Worm (Caenorhabditis elegans) whole organism, early embryonic: ENCODE measurements around the gene srx-125.

Experiments
- B0310.2 ChIP-seq: sonication (generic microtip); optimal IDR thresholded peaks from 2 replicates; lab custom pipeline; 2016; ENCODE audit warnings: mild to moderate bottlenecking, missing genetic modification characterization, missing compliant biosample characterization
- F13C5.2 ChIP-seq: sonication (generic microtip); optimal IDR thresholded peaks from 2 replicates; lab custom pipeline; 2017; ENCODE audit warnings: mild to moderate bottlenecking, missing genetic modification characterization, inconsistent platforms, missing compliant biosample characterization
- aly-1 ChIP-seq: sonication (generic microtip); optimal IDR thresholded peaks from 2 replicates; lab custom pipeline; 2016; ENCODE audit warnings: missing genetic modification characterization, missing compliant biosample characterization
- ama-1 ChIP-seq: fragments of 150-350 bp; optimal IDR thresholded peaks from 2 replicates; lab custom pipeline; 2014
- ceh-13 ChIP-seq: fragments of 200-800 bp; sonication (Bioruptor generic); optimal IDR thresholded peaks from 2 replicates; lab custom pipeline; 2018; ENCODE audit warnings: mild to moderate bottlenecking, missing genetic modification characterization, missing compliant biosample characterization
- ceh-36 ChIP-seq: sonication (generic microtip); optimal IDR thresholded peaks from 2 replicates; lab custom pipeline; 2016; ENCODE audit warnings: missing genetic modification characterization, inconsistent platforms, missing compliant biosample characterization
- ets-7 ChIP-seq: sonication (generic microtip); optimal IDR thresholded peaks from 2 replicates; lab custom pipeline; 2016; ENCODE audit warnings: missing genotype, missing genetic modification characterization, missing compliant biosample characterization
- flt-1 ChIP-seq: fragments of 200-800 bp; sonication (Bioruptor generic); IDR thresholded peaks from 2 replicates; pipeline ENCODE4 v1.3.6; 2022; ENCODE audit warnings: missing genetic modification characterization, missing compliant biosample characterization
- hmbx-1 ChIP-seq: sonication (generic microtip); optimal IDR thresholded peaks from 2 replicates; lab custom pipeline; 2016; ENCODE audit warnings: mild to moderate bottlenecking, missing genetic modification characterization, missing compliant biosample characterization
- hmg-4 ChIP-seq: fragments of 200-800 bp; sonication (Bioruptor generic); optimal IDR thresholded peaks from 2 replicates; lab custom pipeline; 2018; ENCODE audit warnings: mild to moderate bottlenecking, missing genetic modification characterization, missing compliant biosample characterization
- hnd-1 ChIP-seq: sonication (generic microtip); optimal IDR thresholded peaks from 2 replicates; lab custom pipeline; 2016; ENCODE audit warnings: missing genetic modification characterization, missing compliant biosample characterization
- pes-1 ChIP-seq: fragments of 200-800 bp; sonication (Bioruptor generic); IDR thresholded peaks from 2 replicates; pipeline ENCODE4 v1.3.6; 2022; ENCODE audit warnings: missing genetic modification reagents, missing genetic modification characterization, missing compliant biosample characterization
- scrt-1 ChIP-seq: fragments of 200-800 bp; sonication (Bioruptor generic); IDR thresholded peaks from 2 replicates; pipeline ENCODE4 v1.3.6; 2022; ENCODE audit warnings: missing genetic modification characterization, missing compliant biosample characterization
- sea-1 ChIP-seq: fragments of 200-800 bp; sonication (Bioruptor generic); conservative IDR thresholded peaks from 2 replicates; pipeline ENCODE4 v1.3.6; 2022; ENCODE audit warnings: missing genetic modification characterization, missing compliant biosample characterization
- tbx-11 ChIP-seq: fragments of 200-800 bp; sonication (Bioruptor generic); IDR thresholded peaks from 2 replicates; pipeline ENCODE4 v1.3.6; 2022; ENCODE audit warnings: missing genetic modification characterization, missing compliant biosample characterization
- tbx-37 ChIP-seq: fragments of 200-800 bp; sonication (Bioruptor generic); conservative IDR thresholded peaks from 2 replicates; pipeline ENCODE4 v1.3.6; 2022; ENCODE audit warnings: missing genetic modification reagents, missing genetic modification characterization, missing compliant biosample characterization
- tra-4 ChIP-seq: sonication (generic microtip); optimal IDR thresholded peaks from 2 replicates; lab custom pipeline; 2017; ENCODE audit warnings: missing genetic modification characterization, missing compliant biosample characterization

The srx-125 gene

ce11 chrV:13401669-13402068 lies 34.5 kb downstream of the srx-125 start:
- TF ChIP-seq B0310.2 (tag; lab: Kevin White, UChicago) = no peak
- TF ChIP-seq scrt-1 (GFP tag; lab: Robert Waterston, UW) = no peak
- TF ChIP-seq flt-1 (GFP tag; lab: Robert Waterston, UW) = no peak
- no peak for TF ChIP-seq tra-4 (tag; lab: Kevin White, UChicago)
- TF ChIP-seq pes-1 (GFP tag; lab: Robert Waterston, UW) = no peak
- TF ChIP-seq hmg-4 = no peak
- TF ChIP-seq tbx-11 = no peak
- TF ChIP-seq aly-1 (tag; lab: Kevin White, UChicago) = no peak
- TF ChIP-seq hnd-1 (tag; lab: Kevin White, UChicago) = no peak
- TF ChIP-seq tbx-37 (GFP tag; lab: Robert Waterston, UW) = no peak
- no peak for TF ChIP-seq hmbx-1 (tag; lab: Kevin White, UChicago)
- TF ChIP-seq ceh-36 (tag; lab: Kevin White, UChicago) = no peak
- TF ChIP-seq ets-7 (tag; lab: Kevin White, UChicago) = no peak
- TF ChIP-seq ama-1 (lab: Kevin White, UChicago) = no peak
- no peak for TF ChIP-seq sea-1 (GFP tag; lab: Robert Waterston, UW)
- TF ChIP-seq ceh-13 = no peak

- TF ChIP-seq hnd-1 (tag; lab: Kevin White, UChicago) (no peak), B0310.2 (tag; lab: Kevin White, UChicago) (no peak), hmbx-1 (tag; lab: Kevin White, UChicago) (no peak), F13C5.2 (tag; lab: Kevin White, UChicago) (no peak), ets-7 (tag; lab: Kevin White, UChicago) (no peak), hmg-4 (no peak), ama-1 (lab: Kevin White, UChicago) (no peak)
These were observed 35.4 kb downstream of the srx-125 start for ce11 chrV:13402524-13402923.

- no peak for TF ChIP-seq ama-1 (lab: Kevin White, UChicago)
- TF ChIP-seq ceh-13 = no peak
- no peak for TF ChIP-seq flt-1 (GFP tag; lab: Robert Waterston, UW)
- TF ChIP-seq B0310.2 (tag; lab: Kevin White, UChicago) = no peak
- no peak for TF ChIP-seq tra-4 (tag; lab: Kevin White, UChicago)
- TF ChIP-seq hmg-4 = no peak
- TF ChIP-seq tbx-37 (GFP tag; lab: Robert Waterston, UW) = no peak
- no peak for TF ChIP-seq hmbx-1 (tag; lab: Kevin White, UChicago)
- no peak for TF ChIP-seq scrt-1 (GFP tag; lab: Robert Waterston, UW)
- TF ChIP-seq hnd-1 (tag; lab: Kevin White, UChicago) = no peak
- TF ChIP-seq tbx-11 = no peak
- TF ChIP-seq ceh-36 (tag; lab: Kevin White, UChicago) = no peak
- no peak for TF ChIP-seq F13C5.2 (tag; lab: Kevin White, UChicago)
- no peak for TF ChIP-seq aly-1 (tag; lab: Kevin White, UChicago)
- no peak for TF ChIP-seq sea-1 (GFP tag; lab: Robert Waterston, UW)
- no peak for TF ChIP-seq ets-7 (tag; lab: Kevin White, UChicago)
- no peak for TF ChIP-seq pes-1 (GFP tag; lab: Robert Waterston, UW)
These were observed 38.9 kb downstream of the srx-125 start, which contains the start of gene cutl-1 for ce11 chrV:13406032-13406431. TSS of gene cutl-1 (minus strand) at chrV:13406114.

ce11 chrV:13406511-13406910 lies 39.4 kb downstream of the srx-125 start, which contains the start of gene F53F1.2:
TSS of gene F53F1.2 (plus strand) at chrV:13406816.
- TF ChIP-seq hmg-4 = no peak
- TF ChIP-seq flt-1 (GFP tag; lab: Robert Waterston, UW) = no peak
- no peak for TF ChIP-seq sea-1 (GFP tag; lab: Robert Waterston, UW)
- no peak for TF ChIP-seq B0310.2 (tag; lab: Kevin White, UChicago)
- no peak for TF ChIP-seq hnd-1 (tag; lab: Kevin White, UChicago)
- no peak for TF ChIP-seq tbx-37 (GFP tag; lab: Robert Waterston, UW)
- no peak for TF ChIP-seq hmbx-1 (tag; lab: Kevin White, UChicago)
- TF ChIP-seq ceh-13 = no peak
- TF ChIP-seq tra-4 (tag; lab: Kevin White, UChicago) = no peak
- no peak for TF ChIP-seq ets-7 (tag; lab: Kevin White, UChicago)
- no peak for TF ChIP-seq tbx-11
- no peak for TF ChIP-seq aly-1 (tag; lab: Kevin White, UChicago)
- TF ChIP-seq ceh-36 (tag; lab: Kevin White, UChicago) = no peak
- TF ChIP-seq scrt-1 (GFP tag; lab: Robert Waterston, UW) = no peak
- TF ChIP-seq ama-1 (lab: Kevin White, UChicago) = no peak

- TF ChIP-seq hmg-4 (no peak), hnd-1 (tag; lab: Kevin White, UChicago) (no peak), ceh-36 (tag; lab: Kevin White, UChicago) (no peak), ama-1 (lab: Kevin White, UChicago) (no peak), F13C5.2 (tag; lab: Kevin White, UChicago) (no peak), hmbx-1 (tag; lab: Kevin White, UChicago) (no peak), flt-1 (GFP tag; lab: Robert Waterston, UW) (no peak), tra-4 (tag; lab: Kevin White, UChicago) (no peak), tbx-11 (no peak), pes-1 (GFP tag; lab: Robert Waterston, UW) (no peak), tbx-37 (GFP tag; lab: Robert Waterston, UW) (no peak), ceh-13 (no peak), scrt-1 (GFP tag; lab: Robert Waterston, UW) (no peak), B0310.2 (tag; lab: Kevin White, UChicago) (no peak), ets-7 (tag; lab: Kevin White, UChicago) (no peak), sea-1 (GFP tag; lab: Robert Waterston, UW) (no peak), aly-1 (tag; lab: Kevin White, UChicago) (no peak)
These were observed 40.8 kb downstream of the srx-125 start, which contains the start of gene F53F1.3 for ce11 chrV:13407913-13408312. TSS of gene F53F1.3 (plus strand) at chrV:13408242.

ce11 chrV:13408440-13408839 lies 41.3 kb downstream of the srx-125 start:
- TF ChIP-seq hmg-4 = no peak
- TF ChIP-seq B0310.2 (tag; lab: Kevin White, UChicago) = no peak
- no peak for TF ChIP-seq hmbx-1 (tag; lab: Kevin White, UChicago)
- no peak for TF ChIP-seq tra-4 (tag; lab: Kevin White, UChicago)
- no peak for TF ChIP-seq pes-1 (GFP tag; lab: Robert Waterston, UW)
- TF ChIP-seq flt-1 (GFP tag; lab: Robert Waterston, UW) = no peak
- no peak for TF ChIP-seq ceh-13
- TF ChIP-seq ama-1 (lab: Kevin White, UChicago) = no peak
- TF ChIP-seq aly-1 (tag; lab: Kevin White, UChicago) = no peak
- TF ChIP-seq hnd-1 (tag; lab: Kevin White, UChicago) = no peak
- TF ChIP-seq ets-7 (tag; lab: Kevin White, UChicago) = no peak
